Worm (Caenorhabditis elegans) whole organism, L2 larva: Measurements from ENCODE around the gene plc-4.

Experiments
- C34F6.9 ChIP-seq: fragments of 150-350 bp; optimal IDR thresholded peaks from 2 replicates; lab custom pipeline; 2014; ENCODE audit warnings: missing biosample characterization, missing genetic modification characterization
- R02D3.7 ChIP-seq: fragments of 150-350 bp; optimal IDR thresholded peaks from 2 replicates; lab custom pipeline; 2014; ENCODE audit warnings: missing biosample characterization, missing genetic modification characterization
- blmp-1 ChIP-seq: sonication (generic microtip); optimal IDR thresholded peaks from 2 replicates; lab custom pipeline; 2017; ENCODE audit warnings: missing genetic modification characterization, mild to moderate bottlenecking, missing compliant biosample characterization, antibody characterized with exemption, moderate library complexity; ENCODE audit not compliant: insufficient read depth
- crh-2 ChIP-seq: sonication (generic microtip); optimal IDR thresholded peaks from 2 replicates; lab custom pipeline; 2017; ENCODE audit warnings: missing biosample characterization, missing genetic modification characterization
- elt-3 ChIP-seq: sonication (generic microtip); optimal IDR thresholded peaks from 2 replicates; lab custom pipeline; 2017; ENCODE audit warnings: missing biosample characterization, missing genetic modification characterization
- fos-1 ChIP-seq: fragments of 150-350 bp; optimal IDR thresholded peaks from 2 replicates; lab custom pipeline; 2014; ENCODE audit warnings: missing biosample characterization, missing genetic modification characterization
- mdl-1 ChIP-seq, 2 experiments: fragments of 150-350 bp in 1 of 2; sonication (generic microtip) in 1 of 2; optimal IDR thresholded peaks; 2 replicates each; lab custom pipeline; 2017; ENCODE audit warnings: missing biosample characterization in 2 of 2, missing genetic modification characterization in 2 of 2
- nhr-23 ChIP-seq: fragments of 150-350 bp; optimal IDR thresholded peaks from 2 replicates; lab custom pipeline; 2014; ENCODE audit warnings: missing biosample characterization, missing genetic modification reagents, missing genetic modification characterization
- nhr-237 ChIP-seq: fragments of 150-350 bp; optimal IDR thresholded peaks from 2 replicates; lab custom pipeline; 2014; ENCODE audit warnings: missing biosample characterization, missing genetic modification characterization
- nhr-25 ChIP-seq: fragments of 150-350 bp; sonication (generic microtip); optimal IDR thresholded peaks from 3 replicates; lab custom pipeline; 2014; ENCODE audit warnings: missing biosample characterization, missing genetic modification characterization
- snpc-4 ChIP-seq: fragments of 150-350 bp; optimal IDR thresholded peaks from 2 replicates; lab custom pipeline; 2014; ENCODE audit warnings: missing biosample characterization, missing genetic modification characterization
- unc-55 ChIP-seq: fragments of 150-350 bp; sonication (generic microtip); optimal IDR thresholded peaks from 3 replicates; lab custom pipeline; 2014; ENCODE audit warnings: missing biosample characterization, missing genetic modification reagents, missing genetic modification characterization

ce11 chrIV:7559237-7559636 is 46.8 kb upstream of the plc-4 start:
- no peak for TF ChIP-seq elt-3 (tag; lab: Kevin White, UChicago)
- TF ChIP-seq snpc-4, result no peak
- no peak for TF ChIP-seq nhr-237 (tag; lab: Kevin White, UChicago)
- no peak for TF ChIP-seq crh-2 (tag; lab: Kevin White, UChicago)
- no peak for TF ChIP-seq unc-55
- no peak for TF ChIP-seq nhr-23 (tag; lab: Kevin White, UChicago)
- no peak for TF ChIP-seq C34F6.9 (tag; lab: Kevin White, UChicago)
- no peak for TF ChIP-seq mdl-1 (tag; optimal IDR thresholded peaks at IDR 0.05; lab: Kevin White, UChicago)
- TF ChIP-seq nhr-25 (tag; lab: Kevin White, UChicago), result no peak
- TF ChIP-seq blmp-1 (tag; lab: Kevin White, UChicago), result no peak
- no peak for TF ChIP-seq fos-1 (tag; lab: Kevin White, UChicago)
- TF ChIP-seq R02D3.7 (tag; lab: Kevin White, UChicago), result no peak
